Fruit fly (Drosophila melanogaster): ENCODE results near the gene ftz-f1.

The ftz-f1 gene

dm6 chr3L:18817264-18817894 is 16.3 kb upstream of the ftz-f1 start (continued):
- no peak for TF ChIP-seq Blimp-1 (GFP tag; optimal IDR thresholded peaks at IDR 0.05)
- no peak for TF ChIP-seq fkh (GFP tag; optimal IDR thresholded peaks at IDR 0.05)
- no peak for TF ChIP-seq Gug (GFP tag; IDR thresholded peaks at IDR 0.05)

dm6 chr3L:18816719-18817118 is 15.6 kb upstream of the ftz-f1 start:
- TF ChIP-seq Sox15 (GFP tag; optimal IDR thresholded peaks at IDR 0.05) (no peak), CG1621 (tag; optimal IDR thresholded peaks at IDR 0.05) (no peak), CG31627 (GFP tag; optimal IDR thresholded peaks at IDR 0.05) (no peak), Hr38 (GFP tag; optimal IDR thresholded peaks at IDR 0.05) (no peak), esn (GFP tag; optimal IDR thresholded peaks at IDR 0.05) (no peak), pdm3 (GFP tag; optimal IDR thresholded peaks at IDR 0.05) (no peak)

dm6 chr3L:18816176-18816575 is 15.1 kb upstream of the ftz-f1 start:
- no peak for TF ChIP-seq fd85E (GFP tag; optimal IDR thresholded peaks at IDR 0.05)
- TF ChIP-seq CG4318 (GFP tag; optimal IDR thresholded peaks at IDR 0.05), result no peak
- TF ChIP-seq net (GFP tag; optimal IDR thresholded peaks at IDR 0.05), result no peak
- TF ChIP-seq CG31627 (GFP tag; optimal IDR thresholded peaks at IDR 0.05), result no peak
- TF ChIP-seq CG10631 (GFP tag; optimal IDR thresholded peaks at IDR 0.05), result no peak
- TF ChIP-seq CG6276 (GFP tag; optimal IDR thresholded peaks at IDR 0.05), result no peak
- TF ChIP-seq CG3032 (tag; optimal IDR thresholded peaks at IDR 0.05), result no peak
- no peak for TF ChIP-seq Smox (GFP tag; optimal IDR thresholded peaks at IDR 0.05)
- TF ChIP-seq CG11762 (GFP tag; optimal IDR thresholded peaks at IDR 0.05; ENCODE audit: insufficient read depth), result no peak
- TF ChIP-seq Lpt (GFP tag; optimal IDR thresholded peaks at IDR 0.05), result no peak
- no peak for TF ChIP-seq Hr4 (GFP tag; optimal IDR thresholded peaks at IDR 0.05)
- no peak for TF ChIP-seq CG6792 (GFP tag; optimal IDR thresholded peaks at IDR 0.05)
- no peak for TF ChIP-seq CG8319 (GFP tag; optimal IDR thresholded peaks at IDR 0.05)
- no peak for TF ChIP-seq Sox102F (GFP tag; optimal IDR thresholded peaks at IDR 0.05)

dm6 chr3L:18813963-18814647 is 13.0 kb upstream of the ftz-f1 start:
- TF ChIP-seq fd85E (GFP tag; optimal IDR thresholded peaks at IDR 0.05) (no peak), pdm3 (GFP tag; optimal IDR thresholded peaks at IDR 0.05) (no peak), dsx (GFP tag; optimal IDR thresholded peaks at IDR 0.05; ENCODE audit: poor library complexity, severe bottlenecking) (peak; percentile 88), CG6854 (GFP tag; optimal IDR thresholded peaks at IDR 0.05) (peak; percentile 69), CG1621 (tag; optimal IDR thresholded peaks at IDR 0.05) (peak; percentile 71), Met (GFP tag; optimal IDR thresholded peaks at IDR 0.05) (peak; percentile 64), esn (GFP tag; optimal IDR thresholded peaks at IDR 0.05) (peak; percentile 77), Hr38 (GFP tag; optimal IDR thresholded peaks at IDR 0.05) (no peak), Lpt (GFP tag; optimal IDR thresholded peaks at IDR 0.05) (peak; percentile 87), Sox14 (GFP tag; optimal IDR thresholded peaks at IDR 0.05) (peak; percentile 91), OdsH (GFP tag; optimal IDR thresholded peaks at IDR 0.05) (no peak), CG9139 (GFP tag; optimal IDR thresholded peaks at IDR 0.05) (peak; percentile 74), vri (GFP tag; optimal IDR thresholded peaks at IDR 0.05) (peak; percentile 99), achi (GFP tag; optimal IDR thresholded peaks at IDR 0.05) (peak; percentile 60), CG3032 (tag; optimal IDR thresholded peaks at IDR 0.05) (peak; percentile 55), CG11294 (GFP tag; IDR thresholded peaks at IDR 0.05) (no peak), svp (GFP tag) (peak; percentile 92), acj6 (GFP tag; optimal IDR thresholded peaks at IDR 0.05) (peak; percentile 29), Eip93F (GFP tag; optimal IDR thresholded peaks at IDR 0.05) (peak; percentile 52), Gug (GFP tag; IDR thresholded peaks at IDR 0.05) (peak; percentile 60), CG15336 (GFP tag; IDR thresholded peaks at IDR 0.05) (peak; percentile 75), CG11762 (GFP tag; optimal IDR thresholded peaks at IDR 0.05; ENCODE audit: insufficient read depth) (peak; percentile 40), CG10669 (GFP tag; optimal IDR thresholded peaks at IDR 0.05) (peak; percentile 57), CG34406 (GFP tag; optimal IDR thresholded peaks at IDR 0.05) (peak; percentile 52), CG11902 (GFP tag; optimal IDR thresholded peaks at IDR 0.05) (no peak), CG6808 (GFP tag; optimal IDR thresholded peaks at IDR 0.05) (peak; percentile 80), CG8319 (GFP tag; optimal IDR thresholded peaks at IDR 0.05) (peak; percentile 33), net (GFP tag; optimal IDR thresholded peaks at IDR 0.05) (peak; percentile 83), eg (GFP tag; IDR thresholded peaks at IDR 0.05) (peak; percentile 82; the same call in 2 of the 3 replicates), Sox102F (GFP tag; optimal IDR thresholded peaks at IDR 0.05) (peak; percentile 55), spab (GFP tag; optimal IDR thresholded peaks at IDR 0.05) (peak; percentile 66), CG6792 (GFP tag; optimal IDR thresholded peaks at IDR 0.05) (peak; percentile 78), fd59A (GFP tag; optimal IDR thresholded peaks at IDR 0.05) (peak; percentile 16)

Data from whole organism, prepupa.